Worm (Caenorhabditis elegans) whole organism, late embryonic: Measurements from ENCODE around the gene Y71H2AM.1.

Experiments
- nhr-11 ChIP-seq: fragments of 150-350 bp; optimal IDR thresholded peaks from 2 replicates; lab custom pipeline; 2014; ENCODE audit warnings: missing biosample characterization, missing genetic modification characterization
- npax-4 ChIP-seq: sonication (generic microtip); optimal IDR thresholded peaks from 2 replicates; lab custom pipeline; 2016; ENCODE audit warnings: missing genetic modification characterization, missing compliant biosample characterization
- tbx-2 ChIP-seq: sonication (generic microtip); optimal IDR thresholded peaks from 2 replicates; lab custom pipeline; 2016; ENCODE audit warnings: missing genetic modification characterization, missing compliant biosample characterization

- no peak for TF ChIP-seq tbx-2 (tag; lab: Kevin White, UChicago)
- no peak for TF ChIP-seq npax-4 (tag; lab: Kevin White, UChicago)
- TF ChIP-seq nhr-11 (tag; lab: Kevin White, UChicago): no peak
Measured at ce11 chrIII:2787979-2788491, 38.8 kb upstream of the Y71H2AM.1 start, which contains the start of gene tbcc-1.
